Worm (Caenorhabditis elegans) whole organism, L1 larva: ENCODE results near the gene klc-1.

ENCODE experiments used
- ama-1 ChIP-seq: fragments of 150-350 bp; optimal IDR thresholded peaks from 2 replicates; lab custom pipeline; 2014
- lin-14 ChIP-seq: fragments of 200-800 bp; sonication (Bioruptor generic); optimal IDR thresholded peaks from 2 replicates; lab custom pipeline; 2018; ENCODE audit warnings: mild to moderate bottlenecking, missing genetic modification characterization, moderate library complexity, missing compliant biosample characterization
- lin-39 ChIP-seq: fragments of 150-350 bp; optimal IDR thresholded peaks from 2 replicates; lab custom pipeline; 2014; ENCODE audit warnings: missing biosample characterization, missing genetic modification reagents, missing genetic modification characterization
- lir-3 ChIP-seq: sonication (generic microtip); optimal IDR thresholded peaks from 2 replicates; lab custom pipeline; 2016; ENCODE audit warnings: mild to moderate bottlenecking, missing genetic modification characterization, moderate library complexity, missing compliant biosample characterization; ENCODE audit not compliant: poor library complexity
- nhr-11 ChIP-seq: fragments of 150-350 bp; optimal IDR thresholded peaks from 2 replicates; lab custom pipeline; 2014; ENCODE audit warnings: missing biosample characterization, missing genetic modification characterization
- nhr-28 ChIP-seq: fragments of 150-350 bp; optimal IDR thresholded peaks from 2 replicates; lab custom pipeline; 2014; ENCODE audit warnings: missing biosample characterization, missing genetic modification characterization
- pqm-1 ChIP-seq: sonication (generic microtip); optimal IDR thresholded peaks from 3 replicates; lab custom pipeline; 2017; ENCODE audit warnings: missing biosample characterization, missing genetic modification characterization
- skn-1 ChIP-seq: fragments of 150-350 bp; optimal IDR thresholded peaks from 2 replicates; lab custom pipeline; 2014; ENCODE audit warnings: missing biosample characterization, missing genetic modification characterization
- snpc-4 ChIP-seq: fragments of 150-350 bp; optimal IDR thresholded peaks from 2 replicates; lab custom pipeline; 2014; ENCODE audit warnings: missing biosample characterization, missing genetic modification characterization
- tlp-1 ChIP-seq: fragments of 150-350 bp; optimal IDR thresholded peaks from 2 replicates; lab custom pipeline; 2014; ENCODE audit warnings: missing biosample characterization, missing genetic modification characterization

DNA sequence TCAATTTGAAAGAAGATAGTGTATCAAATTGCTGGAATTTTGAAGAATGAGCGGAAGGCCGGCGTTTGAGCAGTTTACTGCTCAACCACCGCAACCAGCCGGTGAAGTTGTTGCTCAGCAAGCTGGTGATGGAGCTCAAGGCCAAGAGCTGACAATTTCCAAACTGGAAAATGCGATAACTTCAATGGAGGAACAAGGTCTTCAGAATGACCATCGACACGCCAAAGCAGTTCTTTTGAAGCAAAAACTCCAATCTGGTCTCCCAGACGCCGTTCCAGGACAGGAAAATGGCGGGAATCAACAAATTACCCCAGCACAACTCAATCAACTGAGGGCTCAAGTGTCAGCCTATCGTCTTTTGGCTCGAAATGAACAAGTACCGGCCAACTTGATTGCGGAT is 42.5 kb downstream of the klc-1 start:
- TF ChIP-seq lin-14 (no peak), nhr-11 (tag; lab: Kevin White, UChicago) (no peak), snpc-4 (no peak), nhr-28 (tag; lab: Kevin White, UChicago) (no peak), tlp-1 (no peak), ama-1 (lab: Kevin White, UChicago) (no peak), pqm-1 (tag; lab: Kevin White, UChicago) (no peak), lin-39 (tag; lab: Kevin White, UChicago) (no peak), skn-1 (tag; lab: Kevin White, UChicago) (no peak), lir-3 (tag; lab: Kevin White, UChicago) (no peak)
